Fruit fly (Drosophila melanogaster) whole organism, wandering third instar larva: ENCODE data around the gene RhoGAP100F.

ENCODE experiments used
- Abd-B ChIP-seq: fragments of >200 bp; optimal IDR thresholded peaks from 2 replicates; lab custom pipeline; 2017; ENCODE audit warnings: missing biosample characterization, missing genetic modification characterization
- CG32264 ChIP-seq: fragments of 200-800 bp; sonication (Bioruptor generic); optimal IDR thresholded peaks from 2 replicates; lab custom pipeline; 2016; ENCODE audit warnings: missing biosample characterization, missing genetic modification characterization
- CrebA ChIP-seq: fragments of 200-800 bp; sonication (Bioruptor generic); optimal IDR thresholded peaks from 2 replicates; lab custom pipeline; 2016; ENCODE audit warnings: missing biosample characterization, mild to moderate bottlenecking, missing genetic modification characterization, borderline replicate concordance
- Dfd ChIP-seq: fragments of >200 bp; optimal IDR thresholded peaks from 2 replicates; lab custom pipeline; 2017; ENCODE audit warnings: missing biosample characterization, missing genetic modification characterization
- Dif ChIP-seq: fragments of 200-275, 200-300 bp; sonication (Bioruptor generic); optimal IDR thresholded peaks from 2 replicates; lab custom pipeline; 2018; ENCODE audit warnings: missing biosample characterization, missing genetic modification characterization; ENCODE audit not compliant: partially characterized antibody
- GATAd ChIP-seq: sonication (Bioruptor generic); optimal IDR thresholded peaks from 2 replicates; lab custom pipeline; 2016; ENCODE audit warnings: missing biosample characterization, missing genetic modification characterization
- HLH106 ChIP-seq: fragments of 200-800 bp; optimal IDR thresholded peaks from 3 replicates; lab custom pipeline; 2019; ENCODE audit warnings: missing biosample characterization, mild to moderate bottlenecking, missing genetic modification characterization, moderate library complexity
- Hnf4 ChIP-seq: fragments of 200-800 bp; sonication (Bioruptor generic); optimal IDR thresholded peaks from 2 replicates; lab custom pipeline; 2016; ENCODE audit warnings: missing biosample characterization, mild to moderate bottlenecking, missing genetic modification characterization
- Hr78 ChIP-seq: fragments of >200 bp; optimal IDR thresholded peaks from 2 replicates; lab custom pipeline; 2017; ENCODE audit warnings: missing biosample characterization, missing genetic modification characterization
- Hr83 ChIP-seq: fragments of 200-300 bp; sonication (Bioruptor generic); optimal IDR thresholded peaks from 2 replicates; lab custom pipeline; 2016; ENCODE audit warnings: missing biosample characterization, mild to moderate bottlenecking, missing genetic modification characterization, moderate library complexity; ENCODE audit not compliant: poor library complexity, severe bottlenecking
- Jra ChIP-seq: sonication (Bioruptor generic); optimal IDR thresholded peaks from 2 replicates; lab custom pipeline; 2016; ENCODE audit warnings: missing biosample characterization, missing genetic modification characterization
- Mio ChIP-seq: sonication (Bioruptor generic); optimal IDR thresholded peaks from 2 replicates; lab custom pipeline; 2016; ENCODE audit warnings: missing biosample characterization, missing genetic modification characterization
- Myc ChIP-seq: fragments of >200 bp; optimal IDR thresholded peaks from 2 replicates; lab custom pipeline; 2017
- N ChIP-seq: fragments of >200 bp; optimal IDR thresholded peaks from 2 replicates; lab custom pipeline; 2018; ENCODE audit warnings: missing biosample characterization, missing external identifiers, missing genetic modification characterization
- OdsH ChIP-seq: fragments of 200-800 bp; sonication (Bioruptor generic); optimal IDR thresholded peaks from 2 replicates; lab custom pipeline; 2016; ENCODE audit warnings: missing biosample characterization, mild to moderate bottlenecking, missing genetic modification characterization
- Rel ChIP-seq, 2 experiments: fragments of 200-800 bp; sonication (Bioruptor generic) in 1 of 2; optimal IDR thresholded peaks; 2 replicates in 1 of 2; 3 replicates in 1 of 2; lab custom pipeline; 2016 to 2019; ENCODE audit warnings: mild to moderate bottlenecking in 2 of 2, missing biosample characterization in 2 of 2, missing genetic modification characterization in 2 of 2, moderate library complexity in 1 of 2
- Vsx2 ChIP-seq: fragments of 200-300, 225-300 bp; sonication (Bioruptor generic); optimal IDR thresholded peaks from 2 replicates; lab custom pipeline; 2018; ENCODE audit warnings: missing biosample characterization, missing genetic modification characterization; ENCODE audit not compliant: partially characterized antibody
- br ChIP-seq: fragments of 200-800 bp; sonication (Bioruptor generic); optimal IDR thresholded peaks from 2 replicates; lab custom pipeline; 2016; ENCODE audit warnings: missing biosample characterization, missing genetic modification characterization
- brk ChIP-seq: fragments of 200-800 bp; sonication (Bioruptor generic); optimal IDR thresholded peaks from 2 replicates; lab custom pipeline; 2016; ENCODE audit warnings: missing biosample characterization, mild to moderate bottlenecking, missing genetic modification characterization
- dl ChIP-seq, 2 experiments: fragments of 175-275, 200-275 bp in 1 of 2; fragments of 200-275 bp in 1 of 2; sonication (Bioruptor generic); optimal IDR thresholded peaks; lab custom pipeline; 2018; ENCODE audit warnings: mild to moderate bottlenecking in 2 of 2, missing biosample characterization in 2 of 2, missing genetic modification characterization in 2 of 2, moderate library complexity in 2 of 2; ENCODE audit not compliant: partially characterized antibody in 2 of 2, insufficient read depth in 1 of 2
- dsf ChIP-seq: sonication (Bioruptor generic); optimal IDR thresholded peaks from 2 replicates; lab custom pipeline; 2016; ENCODE audit warnings: missing biosample characterization, missing genetic modification characterization, borderline replicate concordance
- foxo ChIP-seq, 2 experiments: fragments of 200-800 bp; sonication (Bioruptor generic); optimal IDR thresholded peaks; 2 replicates in 1 of 2; 3 replicates in 1 of 2; lab custom pipeline; 2016 to 2017; ENCODE audit warnings: missing biosample characterization in 2 of 2, missing genetic modification characterization in 2 of 2
- fru ChIP-seq: fragments of 200-800 bp; sonication (Bioruptor generic); optimal IDR thresholded peaks from 3 replicates; lab custom pipeline; 2016; ENCODE audit warnings: missing biosample characterization, mild to moderate bottlenecking, missing genetic modification characterization
- jim ChIP-seq: fragments of 175-275, 200-325 bp; sonication (Bioruptor generic); optimal IDR thresholded peaks from 2 replicates; lab custom pipeline; 2016; ENCODE audit warnings: missing biosample characterization, mild to moderate bottlenecking, missing genetic modification characterization
- lola ChIP-seq: fragments of >200 bp; optimal IDR thresholded peaks from 2 replicates; lab custom pipeline; 2017; ENCODE audit warnings: missing biosample characterization, missing genetic modification characterization
- pan ChIP-seq: fragments of >200 bp; optimal IDR thresholded peaks from 2 replicates; lab custom pipeline; 2017
- psq ChIP-seq: fragments of 200-800 bp; sonication (Bioruptor generic); optimal IDR thresholded peaks from 3 replicates; lab custom pipeline; 2017; ENCODE audit warnings: missing biosample characterization, mild to moderate bottlenecking, missing genetic modification characterization, moderate library complexity
- rgr ChIP-seq: fragments of 200-800 bp; sonication (Bioruptor generic); optimal IDR thresholded peaks from 3 replicates; lab custom pipeline; 2016; ENCODE audit warnings: missing biosample characterization, mild to moderate bottlenecking, missing genetic modification characterization
- sage ChIP-seq: fragments of 200-800 bp; sonication (Bioruptor generic); optimal IDR thresholded peaks from 2 replicates; lab custom pipeline; 2016; ENCODE audit warnings: missing biosample characterization, mild to moderate bottlenecking, missing genetic modification characterization
- sv ChIP-seq: fragments of 200-800 bp; sonication (Bioruptor generic); optimal IDR thresholded peaks from 3 replicates; lab custom pipeline; 2016; ENCODE audit warnings: missing biosample characterization, missing genetic modification characterization
- tai ChIP-seq: sonication (Bioruptor generic); optimal IDR thresholded peaks from 2 replicates; lab custom pipeline; 2016; ENCODE audit warnings: missing biosample characterization, missing genetic modification characterization
- usp ChIP-seq: fragments of >200 bp; optimal IDR thresholded peaks from 2 replicates; lab custom pipeline; 2017; ENCODE audit warnings: missing biosample characterization, missing genetic modification characterization
- woc ChIP-seq: sonication (Bioruptor generic); optimal IDR thresholded peaks from 2 replicates; lab custom pipeline; 2016; ENCODE audit warnings: missing biosample characterization, mild to moderate bottlenecking, missing genetic modification characterization

The RhoGAP100F gene

DNA sequence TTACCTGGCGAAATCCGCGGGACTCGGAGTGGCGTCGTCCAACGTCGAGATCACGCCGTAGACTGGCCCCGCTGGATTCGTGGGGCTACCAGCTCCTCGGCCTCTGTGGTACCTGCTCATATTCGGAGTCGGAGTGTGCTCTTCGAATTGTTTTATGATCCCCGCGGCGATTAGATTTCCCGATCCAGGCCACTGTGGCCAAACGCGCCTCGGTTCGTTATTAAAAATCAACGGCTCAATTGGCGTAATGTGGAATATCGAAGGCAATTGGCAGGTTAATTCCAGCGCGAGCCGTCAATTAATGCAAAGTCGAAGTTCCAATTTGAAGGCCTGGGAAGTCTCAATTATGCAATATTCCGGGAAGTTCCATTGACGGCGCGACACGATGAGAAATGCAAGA is 2.8 kb upstream of the RhoGAP100F start:
- TF ChIP-seq Hnf4 (GFP tag; lab: Kevin White, UChicago) (no peak), Dfd (GFP tag; lab: Kevin White, UChicago) (no peak), GATAd (no peak), CrebA (GFP tag; lab: Kevin White, UChicago) (no peak), Vsx2 (GFP tag; lab: Kevin White, UChicago) (no peak), lola (GFP tag; lab: Kevin White, UChicago) (no peak), fru (GFP tag; lab: Kevin White, UChicago) (no peak), Myc (lab: Kevin White, UChicago) (no peak), woc (GFP tag; lab: Kevin White, UChicago) (no peak), dl (GFP tag; optimal IDR thresholded peaks at IDR 0.05; lab: Kevin White, UChicago; ENCODE audit: insufficient read depth in 1 of 2, partially characterized antibody in 2 of 2) (no peak), rgr (GFP tag; lab: Kevin White, UChicago) (no peak), psq (GFP tag; lab: Kevin White, UChicago) (no peak), foxo (GFP tag; optimal IDR thresholded peaks at IDR 0.05; lab: Kevin White, UChicago) (no peak), usp (no peak), N (GFP tag; lab: Kevin White, UChicago) (no peak), Hr83 (no peak), dsf (GFP tag; lab: Kevin White, UChicago) (no peak), Hr78 (no peak)

DNA sequence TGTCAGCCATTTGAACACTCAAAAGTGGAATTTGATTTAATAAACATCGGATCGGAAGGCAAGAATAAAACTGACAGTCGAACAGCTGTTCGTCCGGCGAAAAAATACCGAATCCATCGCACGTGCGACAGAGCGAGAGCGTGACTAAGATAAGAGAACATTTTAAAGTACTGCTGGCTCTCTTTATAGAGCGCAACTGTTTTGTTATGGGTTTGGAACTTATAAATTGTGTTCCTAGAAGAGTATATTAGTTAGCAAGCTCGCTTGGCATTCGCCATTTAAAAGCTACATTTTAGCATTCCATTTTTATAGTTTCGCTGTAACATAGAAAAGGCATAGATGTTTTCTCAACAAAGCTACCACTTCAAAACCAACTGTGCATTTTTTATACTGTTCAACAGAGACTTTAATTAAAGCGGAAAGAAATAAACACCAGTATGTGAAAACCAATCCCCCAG is 2.3 kb upstream of the RhoGAP100F start, which contains the start of gene Rift:
Gene Rift (minus strand): TSS at position 114 of the 458 bp plus-strand sequence.
- TF ChIP-seq Dif (GFP tag; lab: Kevin White, UChicago) (no peak), usp (no peak), foxo (GFP tag; optimal IDR thresholded peaks at IDR 0.05; lab: Kevin White, UChicago) (peak in 1 of 2 experiments; percentile 36), sage (peak; percentile 8), woc (GFP tag; lab: Kevin White, UChicago) (no peak), CG32264 (GFP tag; lab: Kevin White, UChicago) (no peak), Hnf4 (GFP tag; lab: Kevin White, UChicago) (no peak), Dfd (GFP tag; lab: Kevin White, UChicago) (no peak), dl (GFP tag; optimal IDR thresholded peaks at IDR 0.05; lab: Kevin White, UChicago; ENCODE audit: insufficient read depth in 1 of 2, partially characterized antibody in 2 of 2) (peak in 1 of 2 experiments; percentile 62), HLH106 (tag; lab: Kevin White, UChicago) (peak; percentile 16), jim (GFP tag; lab: Kevin White, UChicago) (no peak), Abd-B (GFP tag; lab: Kevin White, UChicago) (no peak), rgr (GFP tag; lab: Kevin White, UChicago) (peak; percentile 11), OdsH (GFP tag; lab: Kevin White, UChicago) (peak; percentile 33), Hr83 (peak; percentile 31), Rel (GFP tag; optimal IDR thresholded peaks at IDR 0.05; lab: Kevin White, UChicago) (no peak), Rel (tag; optimal IDR thresholded peaks at IDR 0.05; lab: Kevin White, UChicago) (no peak)

DNA sequence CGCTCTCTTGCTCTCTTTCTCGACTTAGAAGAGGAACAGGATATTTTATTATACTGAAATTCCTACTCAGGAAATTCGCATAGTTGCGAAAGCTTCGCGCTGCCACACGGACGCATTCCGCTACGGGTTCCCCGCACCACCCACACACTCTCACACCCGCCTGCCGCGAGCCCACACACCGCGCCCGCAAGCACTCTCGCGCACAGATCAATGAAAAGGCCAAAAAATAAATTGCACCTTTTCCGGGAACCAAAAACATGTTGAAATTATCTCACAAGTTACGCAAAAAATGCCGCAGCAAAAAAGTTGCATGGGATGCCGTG is 528 bp downstream of the RhoGAP100F start:
- TF ChIP-seq Jra (GFP tag; lab: Kevin White, UChicago) (no peak), GATAd (no peak), tai (GFP tag; lab: Kevin White, UChicago) (no peak), Hnf4 (GFP tag; lab: Kevin White, UChicago) (no peak), dsf (GFP tag; lab: Kevin White, UChicago) (no peak), br (no peak), Mio (GFP tag; lab: Kevin White, UChicago) (no peak), Dfd (GFP tag; lab: Kevin White, UChicago) (no peak), foxo (GFP tag; optimal IDR thresholded peaks at IDR 0.05; lab: Kevin White, UChicago) (no peak), woc (GFP tag; lab: Kevin White, UChicago) (no peak), lola (GFP tag; lab: Kevin White, UChicago) (no peak), Dif (GFP tag; lab: Kevin White, UChicago) (no peak), sv (no peak), N (GFP tag; lab: Kevin White, UChicago) (no peak), sage (no peak), jim (GFP tag; lab: Kevin White, UChicago) (no peak), dl (GFP tag; optimal IDR thresholded peaks at IDR 0.05; lab: Kevin White, UChicago; ENCODE audit: insufficient read depth in 1 of 2, partially characterized antibody in 2 of 2) (no peak)
- TF ChIP-seq, all 38 proteins: peak for 0

DNA sequence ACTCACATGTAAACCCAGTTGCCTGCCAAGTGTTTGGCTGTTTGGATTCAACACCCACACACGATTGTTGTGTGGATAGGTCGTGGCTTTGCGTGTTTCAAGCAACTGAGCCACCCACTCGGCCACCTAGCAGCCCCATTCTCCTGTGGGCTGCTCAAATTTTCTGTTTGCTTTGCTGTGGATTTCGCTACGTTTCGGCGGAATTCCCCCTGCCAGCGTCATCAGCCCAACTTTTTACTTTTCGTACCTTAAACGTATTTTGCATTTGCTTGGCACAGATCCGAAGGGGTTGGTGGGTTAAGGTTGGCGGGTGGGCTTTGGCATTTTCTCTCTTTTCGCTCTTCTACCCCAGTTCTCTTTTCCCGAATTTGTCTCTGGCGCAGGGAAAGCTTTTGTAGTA is 10.1 kb downstream of the RhoGAP100F start:
- TF ChIP-seq dl (GFP tag; optimal IDR thresholded peaks at IDR 0.05; lab: Kevin White, UChicago; ENCODE audit: insufficient read depth in 1 of 2, partially characterized antibody in 2 of 2): no peak
- TF ChIP-seq OdsH (GFP tag; lab: Kevin White, UChicago): no peak
- no peak for TF ChIP-seq Rel (GFP tag; optimal IDR thresholded peaks at IDR 0.05; lab: Kevin White, UChicago)
- TF ChIP-seq Rel (tag; optimal IDR thresholded peaks at IDR 0.05; lab: Kevin White, UChicago): no peak
- TF ChIP-seq N (GFP tag; lab: Kevin White, UChicago): no peak
- no peak for TF ChIP-seq lola (GFP tag; lab: Kevin White, UChicago)
- TF ChIP-seq fru (GFP tag; lab: Kevin White, UChicago): no peak
- TF ChIP-seq Jra (GFP tag; lab: Kevin White, UChicago): no peak
- no peak for TF ChIP-seq pan (lab: Kevin White, UChicago)
- TF ChIP-seq brk: no peak
- TF ChIP-seq Abd-B (GFP tag; lab: Kevin White, UChicago): no peak
